Worm (Caenorhabditis elegans): ENCODE results near the gene F34D10.8.

DNA sequence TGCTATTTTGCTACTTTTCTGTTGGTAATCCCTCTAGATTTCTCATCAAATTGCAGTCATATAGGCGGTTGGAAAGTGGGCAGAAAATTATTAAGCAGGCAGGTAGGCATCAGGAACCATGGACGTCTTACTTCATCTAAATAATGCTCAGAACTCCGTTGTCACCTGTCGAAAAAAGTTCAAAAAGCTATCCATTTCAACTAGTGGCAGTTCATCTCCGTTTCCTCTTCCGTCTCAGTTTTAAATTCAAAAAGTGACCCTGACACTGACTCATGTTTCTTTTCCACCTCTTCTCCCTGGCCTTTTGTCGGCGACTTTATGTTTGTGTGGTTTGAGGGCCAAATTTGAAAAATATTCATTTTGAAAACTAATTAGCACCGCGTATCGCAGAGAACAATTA is 44.0 kb downstream of the F34D10.8 start:
- TF ChIP-seq ama-1 (optimal IDR thresholded peaks at IDR 0.05) (no peak), hnd-1 (tag; optimal IDR thresholded peaks at IDR 0.05) (no peak)
